Worm (Caenorhabditis elegans): ENCODE measurements around the gene irld-40.

ce11 chrV:1627269-1627668 is 35.1 kb upstream of the irld-40 start:
- TF ChIP-seq ama-1 (optimal IDR thresholded peaks at IDR 0.05) (no peak), B0310.2 (tag; optimal IDR thresholded peaks at IDR 0.05) (no peak), sea-1 (GFP tag; conservative IDR thresholded peaks at IDR 0.05) (no peak), hmbx-1 (tag; optimal IDR thresholded peaks at IDR 0.05) (no peak), ceh-36 (tag; optimal IDR thresholded peaks at IDR 0.05) (no peak), flt-1 (GFP tag; IDR thresholded peaks at IDR 0.05) (no peak), hmg-4 (GFP tag; optimal IDR thresholded peaks at IDR 0.05) (no peak), tbx-37 (GFP tag; conservative IDR thresholded peaks at IDR 0.05) (no peak), aly-1 (tag; optimal IDR thresholded peaks at IDR 0.05) (no peak), F13C5.2 (tag; optimal IDR thresholded peaks at IDR 0.05) (no peak), ceh-13 (GFP tag; optimal IDR thresholded peaks at IDR 0.05) (no peak)

All from whole organism, early embryonic.